Worm (Caenorhabditis elegans): ENCODE results near the gene T07F8.4.

T07F8.4 gene

DNA sequence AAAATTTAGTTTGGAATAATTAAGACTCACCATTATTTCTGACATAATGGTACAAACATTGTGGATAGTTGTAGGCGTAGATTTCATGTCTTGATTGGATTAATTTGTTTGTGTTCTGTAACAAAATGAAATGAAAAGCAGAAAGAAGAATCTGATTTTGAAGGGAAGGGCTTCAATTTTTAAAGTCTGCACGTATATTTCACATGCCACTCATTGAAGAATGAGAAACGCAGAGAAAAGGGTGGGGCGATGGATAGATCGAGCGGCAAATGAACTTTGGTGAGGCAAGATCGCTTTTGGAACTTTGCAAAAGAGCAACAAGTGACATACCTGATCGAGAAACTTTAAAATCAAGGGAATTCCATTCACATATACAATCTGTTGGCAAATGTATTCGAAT, 29.5 kb downstream of the T07F8.4 start:
- TF ChIP-seq hlh-30 (tag; optimal IDR thresholded peaks at IDR 0.05; ENCODE audit: insufficient read depth) = no peak
- no peak for TF ChIP-seq lim-6 (tag; optimal IDR thresholded peaks at IDR 0.05)
- TF ChIP-seq ahr-1 (tag; optimal IDR thresholded peaks at IDR 0.05) = no peak
- no peak for TF ChIP-seq ceh-6 (GFP tag; optimal IDR thresholded peaks at IDR 0.05)
- TF ChIP-seq sox-2 (GFP tag; IDR thresholded peaks at IDR 0.05) = no peak
- no peak for TF ChIP-seq odd-2 (tag; optimal IDR thresholded peaks at IDR 0.05)
- TF ChIP-seq ceh-45 (GFP tag; IDR thresholded peaks at IDR 0.05) = no peak
- no peak for TF ChIP-seq pros-1 (tag; optimal IDR thresholded peaks at IDR 0.05)
- TF ChIP-seq C08G9.2 (tag; optimal IDR thresholded peaks at IDR 0.05) = no peak
- TF ChIP-seq hlh-13 (GFP tag; optimal IDR thresholded peaks at IDR 0.05) = no peak
- TF ChIP-seq tbx-7 (tag; optimal IDR thresholded peaks at IDR 0.05) = no peak
- no peak for TF ChIP-seq C38D4.7 (GFP tag; optimal IDR thresholded peaks at IDR 0.05)
- no peak for TF ChIP-seq dmd-4 (tag; optimal IDR thresholded peaks at IDR 0.05; ENCODE audit: borderline replicate concordance)
- TF ChIP-seq zip-5 (tag; optimal IDR thresholded peaks at IDR 0.05) = no peak
- TF ChIP-seq rnt-1 (tag; optimal IDR thresholded peaks at IDR 0.05) = no peak
- TF ChIP-seq dve-1 (tag; optimal IDR thresholded peaks at IDR 0.05) = no peak
- TF ChIP-seq syd-9 (tag; optimal IDR thresholded peaks at IDR 0.05) = no peak

DNA sequence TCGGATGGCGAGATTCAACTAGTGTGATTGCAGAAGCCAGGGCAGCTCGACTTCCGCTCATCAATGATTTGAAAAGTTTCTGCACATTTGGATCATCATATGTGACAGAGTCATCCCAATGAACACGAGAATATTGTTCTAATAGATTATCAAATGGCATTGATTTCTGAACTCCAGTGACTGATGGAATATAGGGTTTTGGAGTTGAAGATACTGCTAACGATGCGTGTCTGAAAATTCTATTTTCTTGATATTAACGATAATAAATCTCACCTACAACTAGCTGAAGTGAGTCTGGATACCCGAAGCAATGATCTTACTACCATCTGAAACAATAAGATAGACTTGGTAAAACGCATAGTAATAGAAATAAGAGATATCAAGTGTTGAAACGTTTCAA, 31.0 kb downstream of the T07F8.4 start, which contains the start of gene mmaa-1:
Gene mmaa-1 (minus strand): TSS at position 328 of the 400 bp plus-strand sequence.
- no peak for TF ChIP-seq sox-4 (tag; optimal IDR thresholded peaks at IDR 0.05)
- TF ChIP-seq unc-42 (tag; optimal IDR thresholded peaks at IDR 0.05) = no peak
- TF ChIP-seq T23F11.4 (GFP tag; optimal IDR thresholded peaks at IDR 0.05) = no peak
- TF ChIP-seq pqm-1 (tag; optimal IDR thresholded peaks at IDR 0.05) = no peak
- TF ChIP-seq pag-3 (tag; optimal IDR thresholded peaks at IDR 0.05; ENCODE audit: borderline replicate concordance) = no peak
- TF ChIP-seq ceh-19 (GFP tag; optimal IDR thresholded peaks at IDR 0.05) = no peak
- no peak for TF ChIP-seq ceh-14 (tag; optimal IDR thresholded peaks at IDR 0.05)
- no peak for TF ChIP-seq sox-2 (GFP tag; IDR thresholded peaks at IDR 0.05)
- TF ChIP-seq madf-2 (tag; optimal IDR thresholded peaks at IDR 0.05) = no peak
- TF ChIP-seq gmeb-2 (tag; optimal IDR thresholded peaks at IDR 0.05) = no peak
- no peak for TF ChIP-seq tbx-7 (tag; optimal IDR thresholded peaks at IDR 0.05)
- no peak for TF ChIP-seq ets-4 (tag; optimal IDR thresholded peaks at IDR 0.05)
- TF ChIP-seq fkh-6 (tag; optimal IDR thresholded peaks at IDR 0.05) = no peak
- no peak for TF ChIP-seq ahr-1 (tag; optimal IDR thresholded peaks at IDR 0.05)
- no peak for TF ChIP-seq sdc-2 (tag; optimal IDR thresholded peaks at IDR 0.05)
- TF ChIP-seq dve-1 (tag; optimal IDR thresholded peaks at IDR 0.05) = no peak
- TF ChIP-seq nhr-11 (tag; optimal IDR thresholded peaks at IDR 0.05) = no peak
- TF ChIP-seq ttx-3 (tag; optimal IDR thresholded peaks at IDR 0.05) = no peak
- no peak for TF ChIP-seq K02D7.2 (tag; optimal IDR thresholded peaks at IDR 0.05)

DNA sequence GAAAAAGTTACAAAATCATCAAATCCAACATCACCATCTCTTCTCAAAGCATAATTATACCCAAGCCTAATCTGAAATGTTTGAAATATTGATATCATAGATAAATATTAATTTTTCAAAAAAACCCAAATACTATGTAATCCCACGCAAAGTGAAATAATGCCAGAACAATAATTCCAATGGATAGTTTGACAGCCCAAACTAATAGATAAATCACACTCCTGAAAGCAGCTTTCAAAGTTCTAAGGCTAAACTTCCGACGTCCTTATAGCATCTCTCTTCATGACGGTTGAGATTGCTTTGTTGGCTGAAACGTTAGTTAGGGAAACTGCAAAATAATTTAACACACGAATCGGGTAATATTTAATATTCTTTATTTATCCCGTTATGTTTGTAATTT, 32.6 kb downstream of the T07F8.4 start:
- no peak for TF ChIP-seq eyg-1 (tag; optimal IDR thresholded peaks at IDR 0.05)
- no peak for TF ChIP-seq ama-1 (optimal IDR thresholded peaks at IDR 0.05)
- no peak for TF ChIP-seq elt-2 (tag; optimal IDR thresholded peaks at IDR 0.05)
- TF ChIP-seq hlh-30 (tag; optimal IDR thresholded peaks at IDR 0.05; ENCODE audit: insufficient read depth) = no peak
- no peak for TF ChIP-seq K02D7.2 (tag; optimal IDR thresholded peaks at IDR 0.05)
- TF ChIP-seq ceh-45 (GFP tag; IDR thresholded peaks at IDR 0.05) = no peak
- TF ChIP-seq C38D4.7 (GFP tag; optimal IDR thresholded peaks at IDR 0.05) = no peak
- no peak for TF ChIP-seq ceh-9 (tag; optimal IDR thresholded peaks at IDR 0.05)

DNA sequence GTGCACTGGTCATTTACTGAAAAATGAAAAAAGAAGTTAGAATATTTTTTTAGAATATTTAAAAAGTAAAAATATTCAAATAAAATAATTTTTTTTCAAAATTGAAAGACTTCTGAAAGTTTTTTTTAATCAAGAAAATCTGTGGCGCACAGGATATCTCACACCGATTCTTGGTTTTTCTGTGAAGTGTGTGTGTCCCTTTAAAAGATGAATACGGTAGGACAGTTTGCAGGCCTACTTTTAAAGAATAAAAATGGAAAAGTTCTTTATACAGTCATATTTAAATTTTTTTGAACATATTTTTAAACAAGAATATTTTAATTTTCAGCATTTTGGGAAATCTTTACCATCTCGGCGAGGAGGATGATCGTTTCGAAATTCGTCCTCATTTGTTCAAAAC, 33.3 kb downstream of the T07F8.4 start, which contains the start of gene mct-5:
Gene mct-5 (minus strand): TSS at position 16 of the 400 bp plus-strand sequence.
- TF ChIP-seq gmeb-2 (tag; optimal IDR thresholded peaks at IDR 0.05) = no peak
- TF ChIP-seq fax-1 (tag; optimal IDR thresholded peaks at IDR 0.05) = no peak
- TF ChIP-seq pax-1 (tag; optimal IDR thresholded peaks at IDR 0.05) = no peak
- TF ChIP-seq dmd-4 (tag; optimal IDR thresholded peaks at IDR 0.05; ENCODE audit: borderline replicate concordance) = no peak
- TF ChIP-seq eyg-1 (tag; optimal IDR thresholded peaks at IDR 0.05) = no peak
- TF ChIP-seq pqm-1 (tag; optimal IDR thresholded peaks at IDR 0.05) = no peak
- no peak for TF ChIP-seq ceh-31 (tag; optimal IDR thresholded peaks at IDR 0.05)
- no peak for TF ChIP-seq pag-3 (tag; optimal IDR thresholded peaks at IDR 0.05; ENCODE audit: borderline replicate concordance)
- TF ChIP-seq nhr-11 (tag; optimal IDR thresholded peaks at IDR 0.05) = no peak
- TF ChIP-seq K09A11.1 (tag; optimal IDR thresholded peaks at IDR 0.05; ENCODE audit: insufficient read depth) = no peak
- TF ChIP-seq syd-9 (tag; optimal IDR thresholded peaks at IDR 0.05) = no peak
- TF ChIP-seq zip-5 (tag; optimal IDR thresholded peaks at IDR 0.05) = no peak
- TF ChIP-seq sox-2 (GFP tag; IDR thresholded peaks at IDR 0.05) = no peak
- TF ChIP-seq lim-6 (tag; optimal IDR thresholded peaks at IDR 0.05) = no peak
- no peak for TF ChIP-seq ceh-24 (tag; optimal IDR thresholded peaks at IDR 0.05)
- TF ChIP-seq ztf-16 (tag; optimal IDR thresholded peaks at IDR 0.05) = no peak
- no peak for TF ChIP-seq F13H6.1 (tag; optimal IDR thresholded peaks at IDR 0.05)
- TF ChIP-seq elt-4 (tag; optimal IDR thresholded peaks at IDR 0.05) = no peak
- no peak for TF ChIP-seq ceh-48 (tag; optimal IDR thresholded peaks at IDR 0.05)
- no peak for TF ChIP-seq ceh-6 (GFP tag; optimal IDR thresholded peaks at IDR 0.05)

Data from whole organism, late embryonic.